Fruit fly (Drosophila melanogaster): ENCODE data around the gene ppk28.

The ppk28 gene

DNA sequence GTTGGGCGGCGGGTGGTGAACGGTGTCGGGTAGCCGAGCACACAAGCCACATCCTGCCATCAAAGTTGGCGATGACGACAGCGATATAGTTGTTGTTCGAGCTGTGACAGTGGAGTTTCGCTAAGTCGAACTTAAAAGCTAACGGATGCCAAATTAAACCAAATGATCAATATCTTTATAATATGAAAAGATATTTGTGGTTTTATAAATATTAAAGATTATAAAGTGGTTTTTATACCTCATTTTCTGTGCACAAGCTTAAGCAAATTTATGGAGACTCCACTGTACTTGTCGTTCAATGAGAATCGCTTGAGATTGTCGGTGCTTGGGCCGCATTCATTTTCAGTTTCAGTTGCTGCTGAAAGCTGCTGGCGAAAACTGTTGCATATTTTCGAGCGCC, 16.2 kb downstream of the ppk28 start:
- TF ChIP-seq Sin3A (optimal IDR thresholded peaks at IDR 0.05): no peak
- no peak for TF ChIP-seq psq (optimal IDR thresholded peaks at IDR 0.05)
- TF ChIP-seq ttk (optimal IDR thresholded peaks at IDR 0.05): no peak
- no peak for TF ChIP-seq insv (optimal IDR thresholded peaks at IDR 0.05)
- TF ChIP-seq Myc (optimal IDR thresholded peaks at IDR 0.05): no peak
- no peak for TF ChIP-seq h (optimal IDR thresholded peaks at IDR 0.05)

DNA sequence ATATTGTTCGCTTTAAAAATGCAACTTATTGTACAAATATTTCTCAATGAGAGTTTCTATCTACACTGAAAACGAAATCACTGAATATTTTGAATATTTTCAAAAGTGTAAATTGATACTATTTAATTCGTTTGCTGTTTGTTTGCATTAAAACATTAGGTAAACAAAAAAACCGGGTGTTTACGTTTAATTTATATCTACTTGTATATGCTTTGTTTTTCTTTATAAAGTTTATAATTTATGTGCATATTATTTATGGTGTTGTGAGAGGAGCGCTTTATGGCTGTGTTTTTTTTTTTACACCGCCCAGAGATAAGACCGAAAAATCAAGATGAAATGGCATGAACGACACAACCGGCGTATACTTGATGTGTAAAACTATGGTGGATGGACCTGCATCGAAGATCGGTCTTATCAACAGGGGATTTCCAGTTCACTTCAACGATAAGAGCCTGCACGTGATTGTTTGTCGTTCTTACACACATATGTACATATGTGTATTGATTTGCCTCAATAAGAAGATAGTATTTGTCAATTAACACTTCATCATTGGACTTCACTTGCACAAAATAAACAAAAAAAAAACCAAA, 23.7 kb downstream of the ppk28 start:
- TF ChIP-seq psq (optimal IDR thresholded peaks at IDR 0.05) (no peak), insv (optimal IDR thresholded peaks at IDR 0.05) (no peak), Myc (optimal IDR thresholded peaks at IDR 0.05) (no peak), h (optimal IDR thresholded peaks at IDR 0.05) (no peak), ttk (optimal IDR thresholded peaks at IDR 0.05) (no peak), Sin3A (optimal IDR thresholded peaks at IDR 0.05) (no peak)

DNA sequence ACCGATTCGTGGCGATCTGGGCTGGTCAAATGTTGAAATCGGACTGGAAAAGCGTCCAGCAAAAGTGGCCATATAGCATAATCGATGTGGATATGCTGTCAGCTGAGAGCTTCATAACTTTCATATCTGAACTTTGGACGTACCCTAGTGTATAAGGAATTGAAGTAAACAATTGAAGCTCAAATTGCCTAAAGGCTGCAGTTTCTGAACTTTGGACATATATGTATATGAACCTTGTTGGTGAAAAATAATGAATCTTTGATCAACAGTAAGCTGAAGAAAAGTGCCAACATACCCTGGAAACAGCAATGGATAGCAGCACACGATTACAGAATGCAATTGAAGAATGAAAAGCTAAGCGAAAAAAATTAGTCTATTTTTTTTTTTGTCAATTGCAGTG, 24.2 kb downstream of the ppk28 start:
- TF ChIP-seq ttk (optimal IDR thresholded peaks at IDR 0.05): no peak
- TF ChIP-seq h (optimal IDR thresholded peaks at IDR 0.05): no peak
- TF ChIP-seq insv (optimal IDR thresholded peaks at IDR 0.05): no peak
- no peak for TF ChIP-seq Myc (optimal IDR thresholded peaks at IDR 0.05)
- TF ChIP-seq psq (optimal IDR thresholded peaks at IDR 0.05): no peak
- no peak for TF ChIP-seq Sin3A (optimal IDR thresholded peaks at IDR 0.05)

DNA sequence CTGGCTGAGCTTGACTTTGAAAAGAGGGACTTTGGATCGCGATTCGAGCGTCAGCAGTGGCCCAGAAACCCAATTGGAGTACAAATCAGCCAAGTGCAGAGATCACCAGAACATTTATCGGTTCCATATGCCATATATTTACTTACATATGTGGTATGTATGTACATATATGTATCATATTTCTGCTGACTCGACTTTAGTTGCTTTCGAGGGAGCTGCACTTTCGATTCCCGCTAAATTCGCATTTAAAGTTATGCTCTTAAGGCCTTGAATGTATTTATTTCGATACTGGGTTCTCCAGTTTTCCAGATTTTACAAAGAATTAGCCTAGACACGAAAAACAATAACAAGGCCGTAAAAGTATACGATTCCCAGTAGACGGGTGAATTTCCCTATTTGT, 26.0 kb downstream of the ppk28 start:
- no peak for TF ChIP-seq psq (optimal IDR thresholded peaks at IDR 0.05)
- no peak for TF ChIP-seq Sin3A (optimal IDR thresholded peaks at IDR 0.05)
- TF ChIP-seq h (optimal IDR thresholded peaks at IDR 0.05): no peak
- no peak for TF ChIP-seq Myc (optimal IDR thresholded peaks at IDR 0.05)
- TF ChIP-seq insv (optimal IDR thresholded peaks at IDR 0.05): no peak
- TF ChIP-seq ttk (optimal IDR thresholded peaks at IDR 0.05): no peak

DNA sequence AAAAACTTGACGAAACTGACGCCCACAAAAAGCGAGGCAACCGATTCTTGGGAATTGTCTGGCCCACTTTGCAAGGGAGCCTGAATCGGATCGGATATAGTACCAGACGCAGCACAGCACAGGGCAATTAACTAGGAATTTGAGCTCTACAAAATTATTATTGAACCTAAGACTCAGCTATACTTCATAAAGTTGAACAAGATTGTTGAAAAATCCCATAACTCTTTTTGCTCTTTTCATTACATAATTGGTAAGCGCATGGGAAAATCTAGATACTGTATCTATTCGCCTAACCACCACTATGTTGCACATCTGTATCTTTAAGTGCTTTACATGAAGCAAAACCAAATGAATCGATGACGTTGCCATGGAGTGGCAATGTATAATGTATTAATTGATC, 27.2 kb downstream of the ppk28 start:
- TF ChIP-seq h (optimal IDR thresholded peaks at IDR 0.05) (no peak), insv (optimal IDR thresholded peaks at IDR 0.05) (no peak), Myc (optimal IDR thresholded peaks at IDR 0.05) (no peak), Sin3A (optimal IDR thresholded peaks at IDR 0.05) (no peak), ttk (optimal IDR thresholded peaks at IDR 0.05) (no peak), psq (optimal IDR thresholded peaks at IDR 0.05) (no peak)

DNA sequence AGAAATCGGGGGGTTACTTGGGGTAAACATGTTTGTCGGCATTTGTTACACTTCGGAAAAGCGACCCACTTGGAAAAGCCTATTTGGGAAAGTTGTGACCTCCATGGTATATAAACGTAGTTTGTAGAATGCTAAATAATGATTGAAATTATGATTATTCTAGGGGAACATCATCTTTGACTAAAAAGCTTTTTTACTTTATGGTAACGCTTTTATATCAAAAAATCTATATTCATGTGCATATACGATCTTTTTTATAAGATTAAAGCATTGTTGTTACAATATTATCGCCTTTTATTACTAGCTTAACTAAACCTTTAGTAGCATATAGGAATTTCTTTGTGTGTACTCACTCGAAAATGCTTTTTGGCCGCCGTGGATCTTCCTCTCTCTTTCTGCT, 28.4 kb downstream of the ppk28 start:
- TF ChIP-seq ttk (optimal IDR thresholded peaks at IDR 0.05) (no peak), h (optimal IDR thresholded peaks at IDR 0.05) (no peak), Sin3A (optimal IDR thresholded peaks at IDR 0.05) (no peak), Myc (optimal IDR thresholded peaks at IDR 0.05) (no peak), psq (optimal IDR thresholded peaks at IDR 0.05) (no peak), insv (optimal IDR thresholded peaks at IDR 0.05) (no peak)

DNA sequence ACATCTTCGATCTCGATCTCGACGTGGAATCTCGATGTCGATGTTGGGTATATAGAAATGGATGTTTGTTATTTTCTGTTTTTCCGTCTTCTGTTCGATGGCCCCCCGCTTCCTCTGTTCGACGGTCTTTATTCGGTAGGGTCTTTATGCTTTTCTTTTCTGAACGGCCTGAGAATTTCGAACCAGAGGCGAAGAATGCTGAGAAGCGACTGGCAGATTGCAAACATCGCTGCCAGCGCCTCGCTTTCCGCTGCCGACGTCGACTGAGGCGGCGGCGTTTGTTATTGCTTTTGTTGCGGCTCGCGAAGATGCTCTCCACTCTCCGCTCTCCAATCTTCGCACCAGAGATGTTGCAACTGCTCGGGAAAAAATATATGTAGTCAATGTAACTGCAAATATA, 29.4 kb downstream of the ppk28 start, which contains the start of the genes CG13004 and CG46306:
Gene CG13004 (minus strand): TSS at position 217 of the 400 bp plus-strand sequence.
Gene CG46306 (minus strand): TSS at position 217 of the 400 bp plus-strand sequence.
- TF ChIP-seq Myc (optimal IDR thresholded peaks at IDR 0.05): no peak
- no peak for TF ChIP-seq Sin3A (optimal IDR thresholded peaks at IDR 0.05)
- no peak for TF ChIP-seq psq (optimal IDR thresholded peaks at IDR 0.05)
- TF ChIP-seq insv (optimal IDR thresholded peaks at IDR 0.05): no peak
- no peak for TF ChIP-seq h (optimal IDR thresholded peaks at IDR 0.05)
- TF ChIP-seq ttk (optimal IDR thresholded peaks at IDR 0.05): no peak

DNA sequence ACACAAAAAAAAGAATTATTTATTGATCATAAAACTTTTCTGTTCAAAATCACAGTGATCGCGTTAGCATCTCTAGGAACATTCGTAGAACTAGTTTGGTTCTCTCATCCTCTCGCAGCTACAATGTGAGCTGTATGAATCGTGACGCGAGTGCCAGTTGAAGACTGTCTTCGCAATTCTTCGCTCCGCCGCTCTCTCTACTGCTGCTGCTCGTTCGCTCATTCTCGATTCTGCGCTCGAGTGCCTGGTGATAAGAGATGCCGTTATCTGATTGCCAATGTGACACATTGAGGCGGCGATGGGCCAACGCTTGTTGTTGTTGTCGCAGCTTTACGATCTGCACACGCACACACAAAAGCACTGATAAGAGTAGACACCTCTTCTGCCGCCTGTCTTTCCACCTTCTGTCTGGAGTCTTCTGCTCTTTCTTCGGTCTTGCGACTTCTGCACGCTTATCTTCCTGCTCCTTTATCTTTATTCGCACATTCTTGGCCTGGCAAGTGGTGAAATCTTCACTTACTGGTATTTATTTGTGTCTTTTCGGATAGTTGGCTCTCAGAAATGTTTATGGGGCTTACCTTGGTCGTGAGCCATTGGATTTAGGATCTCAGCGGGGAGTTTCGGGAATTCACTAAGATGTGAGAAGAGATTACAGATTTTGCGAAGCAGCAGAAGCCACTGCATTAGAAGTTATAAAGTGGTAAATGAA, 30.4 kb downstream of the ppk28 start:
- no peak for TF ChIP-seq psq (optimal IDR thresholded peaks at IDR 0.05)
- no peak for TF ChIP-seq ttk (optimal IDR thresholded peaks at IDR 0.05)
- TF ChIP-seq h (optimal IDR thresholded peaks at IDR 0.05): no peak
- no peak for TF ChIP-seq Sin3A (optimal IDR thresholded peaks at IDR 0.05)
- TF ChIP-seq Myc (optimal IDR thresholded peaks at IDR 0.05): no peak
- no peak for TF ChIP-seq insv (optimal IDR thresholded peaks at IDR 0.05)

DNA sequence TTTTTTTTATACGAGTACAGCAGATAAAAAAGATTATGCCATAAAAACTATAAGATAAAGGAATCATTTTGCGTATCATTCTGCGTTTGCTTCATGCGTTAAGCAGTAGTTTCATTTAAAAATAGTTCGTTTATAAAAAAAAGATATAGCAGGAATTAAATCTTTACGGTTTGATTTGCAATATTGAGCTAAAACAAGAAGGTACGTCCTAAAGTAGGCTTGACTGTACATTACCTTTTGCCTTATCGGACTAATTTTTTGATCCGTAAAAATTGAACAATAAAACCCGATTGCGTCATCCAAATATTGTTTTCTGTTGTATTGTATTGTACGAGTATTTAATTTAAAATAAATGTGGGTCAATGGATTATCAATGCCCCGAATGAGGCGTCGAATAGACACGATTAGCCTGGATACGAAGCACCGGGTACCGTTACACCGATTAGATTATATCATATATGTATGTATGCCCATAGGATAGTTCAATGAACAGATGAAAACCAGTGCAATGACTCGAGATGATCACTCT, 31.0 kb downstream of the ppk28 start:
- TF ChIP-seq Myc (optimal IDR thresholded peaks at IDR 0.05): no peak
- no peak for TF ChIP-seq insv (optimal IDR thresholded peaks at IDR 0.05)
- TF ChIP-seq Sin3A (optimal IDR thresholded peaks at IDR 0.05): no peak
- no peak for TF ChIP-seq psq (optimal IDR thresholded peaks at IDR 0.05)
- no peak for TF ChIP-seq ttk (optimal IDR thresholded peaks at IDR 0.05)
- no peak for TF ChIP-seq h (optimal IDR thresholded peaks at IDR 0.05)

DNA sequence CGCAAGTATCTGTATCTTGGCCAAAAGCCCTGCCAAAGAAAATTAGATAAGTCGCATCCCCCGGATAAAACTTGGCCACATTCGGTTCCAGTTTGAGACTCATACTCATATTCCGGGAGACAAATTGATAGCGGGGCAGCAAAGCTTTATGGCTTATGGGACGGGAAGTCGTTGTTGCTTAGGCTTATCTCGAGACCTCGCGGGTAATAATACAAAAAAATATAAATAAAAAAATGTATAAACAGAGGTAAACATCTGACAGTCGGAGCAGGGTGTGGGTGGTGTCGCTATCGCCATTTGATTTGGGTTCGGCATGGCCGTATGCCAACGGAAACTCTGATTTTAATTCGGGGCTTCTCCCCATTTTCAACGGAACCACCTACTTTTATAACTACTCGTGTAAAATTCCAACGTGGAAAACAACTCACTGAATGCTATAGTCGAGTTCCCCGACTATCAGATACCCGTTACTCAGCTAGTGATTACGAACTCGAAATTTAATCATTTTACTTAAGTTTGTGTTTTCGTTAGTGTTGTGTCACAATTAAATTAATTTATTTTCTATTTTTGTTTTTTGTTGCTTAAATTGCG, 31.8 kb downstream of the ppk28 start:
- TF ChIP-seq insv (optimal IDR thresholded peaks at IDR 0.05) (no peak), ttk (optimal IDR thresholded peaks at IDR 0.05) (no peak), psq (optimal IDR thresholded peaks at IDR 0.05) (no peak), h (optimal IDR thresholded peaks at IDR 0.05) (no peak), Sin3A (optimal IDR thresholded peaks at IDR 0.05) (no peak), Myc (optimal IDR thresholded peaks at IDR 0.05) (no peak)

DNA sequence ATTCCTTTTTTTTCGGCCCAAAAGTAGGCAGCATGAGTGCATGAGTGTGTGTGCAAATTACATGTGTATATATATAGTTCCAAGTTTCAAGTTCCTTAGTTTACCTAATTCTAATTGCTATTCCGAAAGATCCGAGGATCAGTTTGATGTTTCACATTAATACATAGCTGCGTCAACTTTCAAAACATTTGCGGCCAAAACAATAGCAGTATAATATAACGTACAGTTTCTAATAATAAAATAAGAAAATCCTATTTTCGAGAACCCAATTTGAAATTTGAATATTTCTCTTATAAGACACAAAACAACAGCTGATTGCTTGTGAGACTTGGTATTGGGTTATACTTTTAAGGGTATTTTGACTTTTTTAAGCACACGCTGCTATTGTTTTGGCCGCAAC, 33.2 kb downstream of the ppk28 start:
- no peak for TF ChIP-seq psq (optimal IDR thresholded peaks at IDR 0.05)
- no peak for TF ChIP-seq Myc (optimal IDR thresholded peaks at IDR 0.05)
- no peak for TF ChIP-seq insv (optimal IDR thresholded peaks at IDR 0.05)
- TF ChIP-seq Sin3A (optimal IDR thresholded peaks at IDR 0.05): no peak
- TF ChIP-seq h (optimal IDR thresholded peaks at IDR 0.05): no peak
- TF ChIP-seq ttk (optimal IDR thresholded peaks at IDR 0.05): no peak

DNA sequence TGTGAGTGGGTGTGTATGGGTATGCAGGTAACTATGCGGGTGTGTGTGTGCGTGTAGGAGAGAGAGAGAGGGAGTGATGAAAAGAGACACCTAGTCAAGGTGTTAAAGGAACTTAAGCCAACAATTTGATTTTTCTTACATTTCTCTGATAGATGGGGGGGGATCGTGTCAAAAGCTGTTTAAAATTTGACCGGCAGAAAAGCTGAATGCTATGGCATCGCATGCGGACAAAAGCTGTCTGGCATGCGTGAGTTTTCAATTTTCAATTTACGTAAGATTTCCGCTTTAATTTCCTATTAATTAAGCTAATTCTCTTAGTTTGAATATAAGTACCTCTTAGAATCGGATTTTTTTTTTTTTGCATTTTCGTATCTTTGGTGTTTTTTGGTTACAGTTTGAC, 34.0 kb downstream of the ppk28 start:
- TF ChIP-seq h (optimal IDR thresholded peaks at IDR 0.05): no peak
- no peak for TF ChIP-seq insv (optimal IDR thresholded peaks at IDR 0.05)
- no peak for TF ChIP-seq psq (optimal IDR thresholded peaks at IDR 0.05)
- TF ChIP-seq Myc (optimal IDR thresholded peaks at IDR 0.05): no peak
- TF ChIP-seq ttk (optimal IDR thresholded peaks at IDR 0.05): no peak
- no peak for TF ChIP-seq Sin3A (optimal IDR thresholded peaks at IDR 0.05)
